Fruit fly (Drosophila melanogaster): Measurements from ENCODE around the gene Rab19.

dm6 chr3L:8303912-8304311, 7.1 kb downstream of the Rab19 start, which contains the start of the genes CG7194 and Sbp2:
- TF ChIP-seq psq (optimal IDR thresholded peaks at IDR 0.05) (no peak), ttk (optimal IDR thresholded peaks at IDR 0.05) (no peak), Sin3A (optimal IDR thresholded peaks at IDR 0.05) (no peak)
